Fruit fly (Drosophila melanogaster) whole organism, adult: Measurements from ENCODE around the gene Dip-B.

Experiments
- CG11617 ChIP-seq: fragments of 200-800 bp; sonication (Bioruptor generic); optimal IDR thresholded peaks from 2 replicates; lab custom pipeline; 2017; ENCODE audit warnings: mild to moderate bottlenecking, missing biosample characterization, missing genetic modification reagents, missing genetic modification characterization
- CG12768 ChIP-seq: fragments of 200-800 bp; sonication (Bioruptor generic); optimal IDR thresholded peaks from 2 replicates; lab custom pipeline; 2017; ENCODE audit warnings: missing biosample characterization, missing genetic modification characterization, mild to moderate bottlenecking, moderate library complexity, missing genetic modification reagents
- CG14711 ChIP-seq: fragments of 200-800 bp; sonication (Bioruptor generic); optimal IDR thresholded peaks from 2 replicates; lab custom pipeline; 2018; ENCODE audit warnings: missing biosample characterization, mild to moderate bottlenecking, missing genetic modification characterization, moderate library complexity
- CG1620 ChIP-seq: fragments of 200-800 bp; sonication (Bioruptor generic); optimal IDR thresholded peaks from 2 replicates; lab custom pipeline; 2016; ENCODE audit warnings: missing biosample characterization, missing genetic modification characterization
- CG33017 ChIP-seq: fragments of 200-800 bp; sonication (Bioruptor generic); optimal IDR thresholded peaks from 2 replicates; lab custom pipeline; 2018; ENCODE audit warnings: missing biosample characterization, mild to moderate bottlenecking, missing genetic modification characterization, moderate library complexity
- CG5204 ChIP-seq: fragments of 200-800 bp; sonication (Bioruptor generic); optimal IDR thresholded peaks from 2 replicates; lab custom pipeline; 2016; ENCODE audit warnings: missing biosample characterization, missing genetic modification characterization
- CG7045 ChIP-seq: fragments of 200-800 bp; sonication (Bioruptor generic); optimal IDR thresholded peaks from 2 replicates; lab custom pipeline; 2017; ENCODE audit warnings: missing biosample characterization, mild to moderate bottlenecking, missing genetic modification characterization
- CG7101 ChIP-seq: fragments of 200-800 bp; sonication (Bioruptor generic); optimal IDR thresholded peaks from 2 replicates; lab custom pipeline; 2018; ENCODE audit warnings: missing biosample characterization, mild to moderate bottlenecking, missing genetic modification characterization, moderate library complexity
- Clk ChIP-seq: fragments of 200-800 bp; sonication (Bioruptor generic); optimal IDR thresholded peaks from 2 replicates; lab custom pipeline; 2017; ENCODE audit warnings: missing biosample characterization, missing genetic modification characterization
- Crg-1 ChIP-seq: fragments of 200-800 bp; sonication (Bioruptor generic); optimal IDR thresholded peaks from 2 replicates; lab custom pipeline; 2016; ENCODE audit warnings: missing biosample characterization, missing genetic modification characterization
- Hr96 ChIP-seq: fragments of 200-800 bp; sonication (Bioruptor generic); optimal IDR thresholded peaks from 2 replicates; lab custom pipeline; 2016; ENCODE audit warnings: missing biosample characterization, missing genetic modification characterization
- Mnt ChIP-seq: fragments of 200-800 bp; sonication (Bioruptor generic); optimal IDR thresholded peaks from 2 replicates; lab custom pipeline; 2016; ENCODE audit warnings: missing biosample characterization, mild to moderate bottlenecking, missing genetic modification characterization
- bab1 ChIP-seq: fragments of 200-800 bp; sonication (Bioruptor generic); optimal IDR thresholded peaks from 3 replicates; lab custom pipeline; 2019; ENCODE audit warnings: missing biosample characterization, mild to moderate bottlenecking, missing genetic modification characterization, moderate library complexity
- cic ChIP-seq: fragments of 200-800 bp; sonication (Bioruptor generic); optimal IDR thresholded peaks from 2 replicates; lab custom pipeline; 2017; ENCODE audit warnings: missing biosample characterization, mild to moderate bottlenecking, missing genetic modification characterization, moderate library complexity
- cnc ChIP-seq, 2 experiments: fragments of >200 bp; optimal IDR thresholded peaks; 2 replicates each; lab custom pipeline; 2017
- kay ChIP-seq: fragments of 200-800 bp; sonication (Bioruptor generic); peaks from one replicate; lab custom pipeline; 2016; ENCODE audit warnings: missing biosample characterization, missing genetic modification characterization, borderline replicate concordance
- ovo ChIP-seq: fragments of 200-800 bp; sonication (Bioruptor generic); optimal IDR thresholded peaks from 2 replicates; lab custom pipeline; 2016; ENCODE audit warnings: missing biosample characterization, missing genetic modification characterization
- pad ChIP-seq: fragments of 200-800 bp; sonication (Bioruptor generic); optimal IDR thresholded peaks from 3 replicates; lab custom pipeline; 2017; ENCODE audit warnings: missing biosample characterization, missing genetic modification characterization, mild to moderate bottlenecking, moderate library complexity, missing genetic modification reagents
- tj ChIP-seq: fragments of 200-800 bp; sonication (Bioruptor generic); optimal IDR thresholded peaks from 3 replicates; lab custom pipeline; 2017; ENCODE audit warnings: missing biosample characterization, mild to moderate bottlenecking, missing genetic modification characterization, moderate library complexity
- toe ChIP-seq: fragments of 200-800 bp; sonication (Bioruptor generic); optimal IDR thresholded peaks from 2 replicates; lab custom pipeline; 2016; ENCODE audit warnings: missing biosample characterization, missing genetic modification characterization

Dip-B gene

DNA sequence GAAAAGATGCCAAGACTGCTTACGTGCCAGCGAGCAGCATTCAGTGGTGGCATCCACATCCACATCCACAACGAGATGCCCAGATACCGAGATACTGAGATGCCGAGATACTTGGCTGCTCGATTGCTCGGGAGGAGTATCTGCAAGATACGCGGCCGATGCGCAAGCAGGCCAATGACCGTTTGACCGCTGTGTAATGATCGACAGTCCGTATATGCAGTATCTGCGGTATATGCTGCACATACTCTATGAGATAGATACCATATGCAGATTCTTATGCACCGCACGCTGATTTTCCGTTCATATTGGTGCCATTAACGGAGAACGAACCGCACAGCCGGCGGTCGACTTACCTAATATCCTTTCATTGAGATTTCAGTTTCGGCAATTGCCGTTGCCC is 27.2 kb downstream of the Dip-B start:
- TF ChIP-seq CG14711 (tag; lab: Kevin White, UChicago), result no peak
- TF ChIP-seq bab1 (GFP tag; lab: Kevin White, UChicago), result no peak
- no peak for TF ChIP-seq Mnt
- no peak for TF ChIP-seq tj (GFP tag; lab: Kevin White, UChicago)
- TF ChIP-seq toe (GFP tag; lab: Kevin White, UChicago), result no peak
- TF ChIP-seq cnc (optimal IDR thresholded peaks at IDR 0.05; lab: Kevin White, UChicago), result no peak
- TF ChIP-seq CG7101, result no peak
- no peak for TF ChIP-seq CG11617 (GFP tag; lab: Kevin White, UChicago)
- TF ChIP-seq CG33017 (tag; lab: Kevin White, UChicago), result no peak
- TF ChIP-seq cic (GFP tag; lab: Kevin White, UChicago), result no peak
- no peak for TF ChIP-seq kay
- TF ChIP-seq ovo, result no peak
- no peak for TF ChIP-seq CG7045 (GFP tag; lab: Kevin White, UChicago)
- TF ChIP-seq pad (GFP tag; lab: Kevin White, UChicago), result no peak
- TF ChIP-seq CG12768, result no peak
- no peak for TF ChIP-seq Crg-1 (GFP tag; lab: Kevin White, UChicago)
- no peak for TF ChIP-seq CG1620 (GFP tag; lab: Kevin White, UChicago)

DNA sequence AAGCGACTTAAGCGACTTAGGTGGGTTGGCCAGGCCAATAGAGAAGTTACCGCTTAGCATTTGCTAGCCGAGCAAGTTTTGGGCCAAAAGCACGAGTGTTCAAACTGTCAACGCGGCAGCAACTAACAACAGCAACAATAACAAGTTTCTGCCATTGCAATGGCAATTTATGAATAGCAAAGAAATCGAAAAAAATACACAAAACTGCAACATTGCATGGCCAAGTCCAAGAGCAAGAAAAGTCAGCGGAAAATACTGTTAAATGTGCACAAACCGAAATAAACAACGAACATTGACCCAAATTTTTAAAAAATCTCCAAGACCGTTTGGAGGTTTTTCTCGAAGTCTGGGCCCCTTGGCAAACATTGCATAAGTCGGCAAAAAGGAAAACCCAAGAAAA is 28.2 kb downstream of the Dip-B start:
- TF ChIP-seq Mnt (no peak), Crg-1 (GFP tag; lab: Kevin White, UChicago) (no peak), tj (GFP tag; lab: Kevin White, UChicago) (peak; percentile 91)

DNA sequence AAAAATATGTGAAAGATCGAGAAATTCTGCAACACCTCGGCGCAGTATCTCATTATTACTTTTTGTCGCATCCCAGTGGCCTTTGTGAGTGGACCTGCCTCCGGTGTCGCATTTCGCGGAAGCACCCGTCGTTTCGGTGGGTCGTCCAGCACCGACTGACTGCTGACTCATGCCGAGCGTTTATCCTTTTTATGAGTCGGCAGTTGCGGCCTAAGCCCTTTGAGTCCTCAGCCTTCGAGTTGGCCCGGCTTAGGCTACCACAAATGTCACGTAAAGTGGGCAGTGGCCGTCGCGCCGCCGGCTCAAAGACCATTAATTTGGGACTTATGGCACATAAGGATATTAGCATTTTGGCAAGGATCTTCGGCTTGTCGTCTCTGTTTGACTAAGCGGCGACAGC is 29.6 kb downstream of the Dip-B start:
- TF ChIP-seq CG7101 (no peak), Clk (GFP tag; lab: Kevin White, UChicago) (no peak)

DNA sequence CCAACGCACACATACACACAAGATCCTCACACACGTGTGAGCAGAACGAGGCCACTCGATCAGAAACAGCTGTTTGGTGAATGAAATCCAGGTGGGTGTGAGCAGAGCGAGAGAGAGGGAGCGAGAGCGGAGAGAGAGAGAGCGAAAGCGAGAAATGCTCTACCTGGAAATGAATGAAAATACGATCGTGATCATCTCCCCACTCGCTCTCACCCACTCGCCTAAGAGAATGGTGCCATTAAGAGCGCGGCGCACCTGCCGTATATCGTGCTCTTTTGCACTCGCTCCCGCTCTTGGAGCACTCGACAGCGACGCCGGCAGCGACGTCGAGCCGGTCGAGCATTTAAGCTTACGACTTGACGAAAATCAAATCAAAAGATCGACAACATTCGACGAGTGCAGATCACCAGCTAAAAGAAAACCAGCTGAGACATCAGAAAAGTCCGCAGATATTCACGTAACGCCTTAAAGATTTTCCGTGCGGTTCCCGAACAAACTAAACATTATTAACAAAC is 30.7 kb downstream of the Dip-B start, which contains the start of the genes tal-1A, tal-2A, tal-3A and tal-AA:
tal-1A (plus strand) TSS at position 374 of the 515 bp plus-strand sequence.
tal-2A (plus strand) TSS at position 374 of the 515 bp plus-strand sequence.
tal-3A (plus strand) TSS at position 374 of the 515 bp plus-strand sequence.
tal-AA (plus strand) TSS at position 374 of the 515 bp plus-strand sequence.
- peak; percentile 36 for TF ChIP-seq bab1 (GFP tag; lab: Kevin White, UChicago)
- TF ChIP-seq CG14711 (tag; lab: Kevin White, UChicago), result no peak
- peak; percentile 45 for TF ChIP-seq Hr96 (GFP tag; lab: Kevin White, UChicago)
- no peak for TF ChIP-seq pad (GFP tag; lab: Kevin White, UChicago)
- TF ChIP-seq CG12768, result peak; percentile 4
- TF ChIP-seq tj (GFP tag; lab: Kevin White, UChicago), result peak; percentile 79
- no peak for TF ChIP-seq toe (GFP tag; lab: Kevin White, UChicago)
- peak; percentile 9 for TF ChIP-seq Mnt
- TF ChIP-seq CG5204 (GFP tag; lab: Kevin White, UChicago), result no peak
- TF ChIP-seq Clk (GFP tag; lab: Kevin White, UChicago), result no peak
- TF ChIP-seq ovo, result no peak
- TF ChIP-seq Crg-1 (GFP tag; lab: Kevin White, UChicago), result peak; percentile 36
- TF ChIP-seq CG7101, result no peak

DNA sequence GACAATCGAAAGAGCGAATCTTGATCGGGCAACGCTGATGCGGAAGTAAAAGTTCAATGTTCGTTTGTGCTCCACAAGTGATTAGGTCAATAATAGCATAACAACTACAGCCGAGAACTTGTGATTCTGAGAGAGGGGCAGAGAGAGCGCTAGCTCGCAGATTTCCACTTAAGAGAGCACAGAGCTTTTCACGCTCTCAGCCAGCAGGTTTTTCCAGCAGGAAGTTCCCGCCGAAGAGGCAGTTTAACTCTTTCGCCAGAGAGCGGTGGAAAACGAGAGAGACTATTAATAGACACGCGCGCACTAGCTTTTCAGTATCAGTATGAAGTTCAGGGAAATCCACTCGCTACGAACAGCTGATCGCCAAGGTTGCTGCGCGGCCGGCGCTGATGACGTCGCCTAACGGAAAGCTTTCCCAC is 32.9 kb downstream of the Dip-B start:
- peak; percentile 41 for TF ChIP-seq kay
- TF ChIP-seq CG33017 (tag; lab: Kevin White, UChicago), result peak; percentile 1
- no peak for TF ChIP-seq Crg-1 (GFP tag; lab: Kevin White, UChicago)
- TF ChIP-seq tj (GFP tag; lab: Kevin White, UChicago), result no peak

DNA sequence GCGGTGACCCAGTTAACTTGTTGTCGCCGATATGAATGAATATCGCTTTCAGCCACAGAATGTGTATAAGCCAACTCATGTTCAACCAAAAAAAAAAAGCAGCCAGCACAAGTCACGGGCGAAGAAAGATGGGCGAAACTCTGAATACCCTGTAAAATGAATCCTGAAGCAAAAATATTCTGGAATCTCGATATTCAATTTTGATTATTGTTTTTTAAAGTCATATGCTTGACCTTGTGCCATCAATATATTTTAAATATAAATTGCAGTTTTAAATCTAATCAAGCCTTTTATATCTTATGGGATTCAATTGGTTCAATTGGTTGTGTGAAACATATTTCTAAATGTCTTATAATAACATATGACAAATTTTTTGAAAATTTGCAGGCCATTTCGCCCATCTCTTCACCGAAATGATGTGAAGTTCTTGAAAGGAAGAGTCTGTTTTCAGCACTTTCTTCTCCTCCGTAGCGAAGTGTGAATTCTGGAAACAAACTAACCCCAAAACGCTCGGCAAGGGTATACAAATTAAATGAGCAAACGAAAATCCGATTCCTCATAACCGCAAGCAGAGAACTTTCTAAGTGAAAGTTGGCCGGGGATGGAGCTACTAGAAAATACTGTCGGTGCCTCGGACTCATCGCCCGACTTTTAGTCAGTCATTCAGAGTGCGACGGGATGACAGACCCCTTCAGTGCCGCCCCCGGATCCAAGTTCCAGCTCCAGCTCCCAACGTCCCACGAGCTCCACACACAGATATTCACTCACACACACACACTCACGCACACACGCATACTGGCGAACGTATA is 33.7 kb downstream of the Dip-B start:
- TF ChIP-seq kay, result peak; percentile 58
- no peak for TF ChIP-seq Hr96 (GFP tag; lab: Kevin White, UChicago)

DNA sequence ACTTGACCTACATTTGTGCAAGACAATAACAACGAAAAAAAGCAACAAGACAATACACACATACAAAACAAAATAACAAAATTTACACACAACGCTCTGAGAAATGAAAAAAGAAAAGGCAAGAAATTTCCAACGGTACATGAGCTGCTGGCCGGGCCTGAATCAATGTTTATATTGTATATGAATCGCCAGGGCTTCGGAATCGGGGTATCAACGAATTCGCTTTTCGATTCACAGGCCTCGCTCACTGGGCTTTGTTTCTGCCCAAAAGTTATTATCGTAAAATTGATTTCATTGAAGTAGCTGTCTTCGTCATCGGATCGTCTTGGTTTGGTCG is 34.3 kb downstream of the Dip-B start:
- TF ChIP-seq CG12768 (no peak), tj (GFP tag; lab: Kevin White, UChicago) (peak; percentile 6)
